Fruit fly (Drosophila melanogaster) whole organism, prepupa: ENCODE data around the gene CG33630.

Source experiments
- Blimp-1 ChIP-seq: fragments of 200-800 bp; sonication (Bioruptor generic); optimal IDR thresholded peaks from 3 replicates; lab custom pipeline; 2017; ENCODE audit warnings: missing biosample characterization, missing genetic modification characterization, mild to moderate bottlenecking, moderate library complexity, missing genetic modification reagents
- CG11762 ChIP-seq: fragments of 200-800 bp; sonication (Bioruptor generic); optimal IDR thresholded peaks from 3 replicates; lab custom pipeline; 2016; ENCODE audit warnings: missing biosample characterization, missing genetic modification characterization; ENCODE audit not compliant: insufficient read depth
- CG1621 ChIP-seq: fragments of 200-800 bp; sonication (Bioruptor generic); optimal IDR thresholded peaks from 3 replicates; lab custom pipeline; 2018; ENCODE audit warnings: missing biosample characterization, mild to moderate bottlenecking, missing genetic modification characterization
- CG3032 ChIP-seq: fragments of 200-800 bp; optimal IDR thresholded peaks from 2 replicates; lab custom pipeline; 2019; ENCODE audit warnings: missing biosample characterization, mild to moderate bottlenecking, missing genetic modification characterization, moderate library complexity
- CG6808 ChIP-seq: fragments of 200-800 bp; sonication (Bioruptor generic); optimal IDR thresholded peaks from 3 replicates; lab custom pipeline; 2017; ENCODE audit warnings: missing biosample characterization, missing genetic modification characterization, mild to moderate bottlenecking, moderate library complexity, missing genetic modification reagents
- CG7368 ChIP-seq: fragments of 200-800 bp; sonication (Bioruptor generic); optimal IDR thresholded peaks from 3 replicates; lab custom pipeline; 2016; ENCODE audit warnings: missing biosample characterization, missing genetic modification characterization
- CG8119 ChIP-seq: fragments of 200-800 bp; sonication (Bioruptor generic); IDR thresholded peaks from 3 replicates; pipeline ENCODE4 v1.3.6; 2022; ENCODE audit warnings: missing biosample characterization, missing genetic modification characterization
- Eip75B ChIP-seq: fragments of 200-800 bp; sonication (Bioruptor generic); optimal IDR thresholded peaks from 3 replicates; lab custom pipeline; 2016; ENCODE audit warnings: missing biosample characterization, missing genetic modification characterization
- Hr38 ChIP-seq: sonication (Bioruptor generic); optimal IDR thresholded peaks from 2 replicates; lab custom pipeline; 2016; ENCODE audit warnings: missing biosample characterization, missing genetic modification characterization
- Hr39 ChIP-seq: fragments of 200-800 bp; sonication (Bioruptor generic); optimal IDR thresholded peaks from 2 replicates; lab custom pipeline; 2016; ENCODE audit warnings: missing biosample characterization, missing genetic modification characterization
- OdsH ChIP-seq: fragments of 200-800 bp; sonication (Bioruptor generic); optimal IDR thresholded peaks from 3 replicates; lab custom pipeline; 2016; ENCODE audit warnings: missing biosample characterization, missing genetic modification characterization
- achi ChIP-seq: fragments of 200-800 bp; sonication (Bioruptor generic); optimal IDR thresholded peaks from 3 replicates; lab custom pipeline; 2016; ENCODE audit warnings: missing biosample characterization, missing genetic modification characterization
- ss ChIP-seq, 2 experiments: fragments of 200-800 bp; sonication (Bioruptor generic); optimal IDR thresholded peaks; 2 replicates in 1 of 2; 3 replicates in 1 of 2; lab custom pipeline; 2017 to 2018; ENCODE audit warnings: mild to moderate bottlenecking in 2 of 2, missing biosample characterization in 2 of 2, missing genetic modification characterization in 2 of 2, moderate library complexity in 1 of 2

DNA sequence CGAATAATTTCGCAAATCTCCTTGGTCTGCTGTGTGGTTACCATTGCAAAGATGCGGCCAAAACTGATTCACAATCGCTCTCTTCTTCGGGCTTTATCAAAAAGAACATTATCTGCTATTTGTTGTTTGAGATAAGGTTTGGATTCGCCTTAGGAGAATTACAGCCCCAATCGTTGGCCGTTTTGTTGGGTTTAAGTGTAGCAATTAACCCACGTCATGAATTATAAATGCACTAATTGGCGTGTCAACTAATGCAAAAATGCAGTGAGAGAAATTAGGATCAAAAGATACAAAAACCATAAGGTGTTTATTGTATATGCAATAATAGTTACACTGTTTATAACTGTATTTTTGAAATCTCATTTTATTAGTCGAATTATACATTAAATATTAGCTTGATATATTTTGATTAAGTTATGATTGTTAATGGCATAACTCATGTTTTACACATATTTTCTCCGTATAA is 12.9 kb downstream of the CG33630 start, which contains the start of gene Alp13:
- TF ChIP-seq OdsH (no peak), CG1621 (tag; lab: Kevin White, UChicago) (no peak), ss (GFP tag; optimal IDR thresholded peaks at IDR 0.05; lab: Kevin White, UChicago) (no peak), CG3032 (tag; lab: Kevin White, UChicago) (no peak), Hr39 (GFP tag; lab: Kevin White, UChicago) (no peak), Hr38 (GFP tag; lab: Kevin White, UChicago) (no peak), CG8119 (GFP tag; lab: Robert Waterston, UW) (no peak), Eip75B (GFP tag; lab: Kevin White, UChicago) (no peak), achi (no peak), CG6808 (GFP tag; lab: Kevin White, UChicago) (no peak), Blimp-1 (no peak), CG7368 (GFP tag; lab: Kevin White, UChicago) (no peak), CG11762 (GFP tag; lab: Kevin White, UChicago) (no peak)
